Fruit fly (Drosophila melanogaster) whole organism, embryonic: ENCODE results near the gene CG6830.

Experiments
- Atf6 ChIP-seq: fragments of 200-800 bp; sonication (Bioruptor generic); IDR thresholded peaks from 2 replicates; pipeline ENCODE4 v1.3.6; 2022; ENCODE audit warnings: missing biosample characterization, missing genetic modification characterization
- CG10274 ChIP-seq: fragments of 200-800 bp; sonication (Bioruptor generic); optimal IDR thresholded peaks from 3 replicates; lab custom pipeline; 2017; ENCODE audit warnings: missing biosample characterization, mild to moderate bottlenecking, missing genetic modification characterization
- CG11504 ChIP-seq: fragments of 200-800 bp; sonication (Bioruptor generic); optimal IDR thresholded peaks from 3 replicates; lab custom pipeline; 2019; ENCODE audit warnings: missing biosample characterization, mild to moderate bottlenecking, missing genetic modification characterization, moderate library complexity
- CG12219 ChIP-seq: fragments of 200-800 bp; sonication (Bioruptor generic); optimal IDR thresholded peaks from 3 replicates; lab custom pipeline; 2018; ENCODE audit warnings: missing biosample characterization, mild to moderate bottlenecking, missing genetic modification characterization
- CG13296 ChIP-seq: fragments of 200-800 bp; sonication (Bioruptor generic); optimal IDR thresholded peaks from 3 replicates; lab custom pipeline; 2018; ENCODE audit warnings: missing biosample characterization, mild to moderate bottlenecking, missing genetic modification characterization
- CG14667 ChIP-seq: fragments of 200-800 bp; sonication (Bioruptor generic); IDR thresholded peaks from 2 replicates; pipeline ENCODE4 v1.3.6; 2022; ENCODE audit warnings: missing biosample characterization, missing genetic modification characterization
- CG2120 ChIP-seq: fragments of 200-800 bp; sonication (Bioruptor generic); optimal IDR thresholded peaks from 3 replicates; lab custom pipeline; 2016; ENCODE audit warnings: missing biosample characterization, missing genetic modification characterization
- CG30403 ChIP-seq: fragments of 200-800 bp; sonication (Bioruptor generic); optimal IDR thresholded peaks from 3 replicates; lab custom pipeline; 2016; ENCODE audit warnings: missing biosample characterization, missing genetic modification characterization
- CG3065 ChIP-seq: fragments of 200-800 bp; sonication (Bioruptor generic); optimal IDR thresholded peaks from 2 replicates; lab custom pipeline; 2016; ENCODE audit warnings: missing biosample characterization, missing genetic modification characterization
- CG5245 ChIP-seq: fragments of 200-800 bp; sonication (Bioruptor generic); optimal IDR thresholded peaks from 3 replicates; lab custom pipeline; 2016; ENCODE audit warnings: missing biosample characterization, missing genetic modification characterization
- CG6254 ChIP-seq: fragments of 200-800 bp; sonication (Bioruptor generic); optimal IDR thresholded peaks from 3 replicates; lab custom pipeline; 2017; ENCODE audit warnings: mild to moderate bottlenecking, missing biosample characterization, missing genetic modification reagents, missing genetic modification characterization
- CG6689 ChIP-seq: fragments of 200-800 bp; sonication (Bioruptor generic); IDR thresholded peaks from 2 replicates; pipeline ENCODE4 v1.3.6; 2022; ENCODE audit warnings: missing biosample characterization, missing genetic modification characterization
- CG7745 ChIP-seq: fragments of 200-800 bp; sonication (Bioruptor generic); optimal IDR thresholded peaks from 2 replicates; lab custom pipeline; 2018; ENCODE audit warnings: missing biosample characterization, mild to moderate bottlenecking, missing genetic modification characterization, moderate library complexity
- CG7839 ChIP-seq: fragments of 200-800 bp; sonication (Bioruptor generic); optimal IDR thresholded peaks from 3 replicates; lab custom pipeline; 2018; ENCODE audit warnings: missing biosample characterization, mild to moderate bottlenecking, missing genetic modification characterization, moderate library complexity
- CG8388 ChIP-seq: fragments of 200-800 bp; sonication (Bioruptor generic); optimal IDR thresholded peaks from 2 replicates; lab custom pipeline; 2019; ENCODE audit warnings: missing biosample characterization, mild to moderate bottlenecking, missing genetic modification characterization, moderate library complexity
- CG9609 ChIP-seq: fragments of 200-800 bp; sonication (Bioruptor generic); optimal IDR thresholded peaks from 3 replicates; lab custom pipeline; 2016; ENCODE audit warnings: missing biosample characterization, missing genetic modification characterization
- CG9932 ChIP-seq: fragments of 200-800 bp; sonication (Bioruptor generic); IDR thresholded peaks from 2 replicates; pipeline ENCODE4 v1.3.6; 2022; ENCODE audit warnings: missing biosample characterization, missing genetic modification characterization
- CrebB ChIP-seq: fragments of 200-800 bp; sonication (Bioruptor generic); optimal IDR thresholded peaks from 3 replicates; lab custom pipeline; 2018; ENCODE audit warnings: missing biosample characterization, mild to moderate bottlenecking, missing genetic modification characterization
- Doc3 ChIP-seq: fragments of 200-800 bp; sonication (Bioruptor generic); IDR thresholded peaks from 3 replicates; pipeline ENCODE4 v1.3.6; 2022; ENCODE audit warnings: missing biosample characterization, missing genetic modification characterization; ENCODE audit not compliant: partially characterized antibody
- Dp ChIP-seq: fragments of 200-800 bp; sonication (Bioruptor generic); optimal IDR thresholded peaks from 2 replicates; lab custom pipeline; 2018; ENCODE audit warnings: missing biosample characterization, mild to moderate bottlenecking, missing genetic modification characterization, moderate library complexity
- Ets65A ChIP-seq: fragments of 200-800 bp; sonication (Bioruptor generic); peaks from one replicate; lab custom pipeline; 2016; ENCODE audit warnings: missing biosample characterization, missing genetic modification characterization
- Ets97D ChIP-seq: fragments of 200-800 bp; sonication (Bioruptor generic); optimal IDR thresholded peaks from 3 replicates; lab custom pipeline; 2016; ENCODE audit warnings: missing biosample characterization, missing genetic modification characterization
- Gug ChIP-seq: fragments of 200-800 bp; sonication (Bioruptor generic); IDR thresholded peaks from 4 replicates; pipeline ENCODE4 v1.3.6; 2022; ENCODE audit warnings: missing biosample characterization, missing genetic modification characterization
- Hsf ChIP-seq: fragments of 200-800 bp; sonication (Bioruptor generic); optimal IDR thresholded peaks from 3 replicates; lab custom pipeline; 2016; ENCODE audit warnings: missing biosample characterization, missing genetic modification characterization
- MBD-R2 ChIP-seq: fragments of 200-800 bp; sonication (Bioruptor generic); IDR thresholded peaks from 2 replicates; pipeline ENCODE4 v1.3.6; 2022; ENCODE audit warnings: missing biosample characterization, missing genetic modification characterization
- Sry-δ ChIP-seq: fragments of 200-800 bp; sonication (Bioruptor generic); optimal IDR thresholded peaks from 2 replicates; lab custom pipeline; 2016; ENCODE audit warnings: missing biosample characterization, missing genetic modification characterization
- TFAM ChIP-seq: fragments of 200-800 bp; sonication (Bioruptor generic); optimal IDR thresholded peaks from 2 replicates; lab custom pipeline; 2017; ENCODE audit warnings: missing biosample characterization, missing genetic modification characterization, inconsistent platforms
- Usf ChIP-seq: fragments of 200-800 bp; sonication (Bioruptor generic); optimal IDR thresholded peaks from 2 replicates; lab custom pipeline; 2017; ENCODE audit warnings: missing genotype, missing biosample characterization, missing genetic modification characterization
- Vsx1 ChIP-seq: fragments of 200-800 bp; sonication (Bioruptor generic); optimal IDR thresholded peaks from 2 replicates; lab custom pipeline; 2017; ENCODE audit warnings: missing biosample characterization, mild to moderate bottlenecking, missing genetic modification characterization, missing genetic modification reagents
- Xbp1 ChIP-seq: fragments of 200-800 bp; sonication (Bioruptor generic); optimal IDR thresholded peaks from 3 replicates; lab custom pipeline; 2016; ENCODE audit warnings: missing biosample characterization, mild to moderate bottlenecking, missing genetic modification characterization
- btn ChIP-seq: fragments of 200-800 bp; sonication (Bioruptor generic); optimal IDR thresholded peaks from 2 replicates; lab custom pipeline; 2016; ENCODE audit warnings: missing biosample characterization, missing genetic modification characterization
- cad ChIP-seq: fragments of >200 bp; optimal IDR thresholded peaks from 2 replicates; lab custom pipeline; 2017; ENCODE audit warnings: missing biosample characterization, missing genetic modification characterization
- dan ChIP-seq: fragments of 200-800 bp; sonication (Bioruptor generic); IDR thresholded peaks from 2 replicates; pipeline ENCODE4 v1.3.6; 2022; ENCODE audit warnings: missing biosample characterization, missing genetic modification characterization
- danr ChIP-seq: fragments of 200-800 bp; sonication (Bioruptor generic); IDR thresholded peaks from 2 replicates; pipeline ENCODE4 v1.3.6; 2022; ENCODE audit warnings: missing biosample characterization, missing genetic modification characterization
- dati ChIP-seq: fragments of 200-800 bp; sonication (Bioruptor generic); IDR thresholded peaks from 2 replicates; pipeline ENCODE4 v1.3.6; 2022; ENCODE audit warnings: missing biosample characterization, missing genetic modification characterization
- dm ChIP-seq: fragments of 200-800 bp; sonication (Bioruptor generic); optimal IDR thresholded peaks from 3 replicates; lab custom pipeline; 2016; ENCODE audit warnings: missing biosample characterization, missing genetic modification characterization
- ems ChIP-seq: fragments of 200-800 bp; sonication (Bioruptor generic); optimal IDR thresholded peaks from 3 replicates; lab custom pipeline; 2016; ENCODE audit warnings: missing biosample characterization, missing genetic modification characterization
- en ChIP-seq: fragments of 200-800 bp; sonication (Bioruptor generic); optimal IDR thresholded peaks from 2 replicates; lab custom pipeline; 2016; ENCODE audit warnings: missing biosample characterization, missing genetic modification characterization
- ewg ChIP-seq: fragments of 200-800 bp; sonication (Bioruptor generic); optimal IDR thresholded peaks from 3 replicates; lab custom pipeline; 2017; ENCODE audit warnings: mild to moderate bottlenecking, missing biosample characterization, missing genetic modification reagents, missing genetic modification characterization
- eyg ChIP-seq: fragments of 200-800 bp; sonication (Bioruptor generic); optimal IDR thresholded peaks from 3 replicates; lab custom pipeline; 2016; ENCODE audit warnings: missing biosample characterization, missing genetic modification characterization
- gcm ChIP-seq: fragments of 200-800 bp; sonication (Bioruptor generic); optimal IDR thresholded peaks from 2 replicates; lab custom pipeline; 2019; ENCODE audit warnings: missing biosample characterization, mild to moderate bottlenecking, missing genetic modification characterization, moderate library complexity
- gsb ChIP-seq: fragments of 200-800 bp; sonication (Bioruptor generic); IDR thresholded peaks from 2 replicates; pipeline ENCODE4 v1.3.6; 2022; ENCODE audit warnings: missing biosample characterization, missing genetic modification characterization
- mirr ChIP-seq: fragments of 200-800 bp; sonication (Bioruptor generic); optimal IDR thresholded peaks from 3 replicates; lab custom pipeline; 2018; ENCODE audit warnings: missing biosample characterization, mild to moderate bottlenecking, missing genetic modification characterization
- mld ChIP-seq: fragments of 200-800 bp; sonication (Bioruptor generic); IDR thresholded peaks from 3 replicates; pipeline ENCODE4 v1.3.6; 2022; ENCODE audit warnings: missing biosample characterization, missing genetic modification characterization; ENCODE audit not compliant: partially characterized antibody
- row ChIP-seq: fragments of 200-800 bp; sonication (Bioruptor generic); IDR thresholded peaks from 3 replicates; pipeline ENCODE4 v1.3.6; 2022; ENCODE audit warnings: missing biosample characterization, missing genetic modification characterization
- sc ChIP-seq, 3 experiments: fragments of >200 bp in 2 of 3; fragments of 200-800 bp in 1 of 3; sonication (Bioruptor generic) in 1 of 3; optimal IDR thresholded peaks; 2 replicates in 2 of 3; 3 replicates in 1 of 3; lab custom pipeline; 2017; ENCODE audit warnings: mild to moderate bottlenecking in 1 of 3, missing biosample characterization in 1 of 3, missing genetic modification characterization in 1 of 3, missing genetic modification reagents in 1 of 3
- sens ChIP-seq: fragments of 200-800 bp; sonication (Bioruptor generic); peaks from one replicate; lab custom pipeline; 2016; ENCODE audit warnings: missing biosample characterization, missing genetic modification characterization
- tll ChIP-seq, 2 experiments: fragments of 200-800 bp in 1 of 2; fragments of >200 bp in 1 of 2; sonication (Bioruptor generic) in 1 of 2; optimal IDR thresholded peaks; 2 replicates each; lab custom pipeline; 2017 to 2019; ENCODE audit warnings: missing biosample characterization in 2 of 2, missing genetic modification characterization in 2 of 2, mild to moderate bottlenecking in 1 of 2, moderate library complexity in 1 of 2
- trem ChIP-seq: fragments of 200-800 bp; optimal IDR thresholded peaks from 3 replicates; lab custom pipeline; 2019; ENCODE audit warnings: missing biosample characterization, mild to moderate bottlenecking, missing genetic modification characterization, moderate library complexity
- wek ChIP-seq: fragments of 200-800 bp; sonication (Bioruptor generic); optimal IDR thresholded peaks from 3 replicates; lab custom pipeline; 2018; ENCODE audit warnings: missing biosample characterization, mild to moderate bottlenecking, missing genetic modification characterization, moderate library complexity

The CG6830 gene

DNA sequence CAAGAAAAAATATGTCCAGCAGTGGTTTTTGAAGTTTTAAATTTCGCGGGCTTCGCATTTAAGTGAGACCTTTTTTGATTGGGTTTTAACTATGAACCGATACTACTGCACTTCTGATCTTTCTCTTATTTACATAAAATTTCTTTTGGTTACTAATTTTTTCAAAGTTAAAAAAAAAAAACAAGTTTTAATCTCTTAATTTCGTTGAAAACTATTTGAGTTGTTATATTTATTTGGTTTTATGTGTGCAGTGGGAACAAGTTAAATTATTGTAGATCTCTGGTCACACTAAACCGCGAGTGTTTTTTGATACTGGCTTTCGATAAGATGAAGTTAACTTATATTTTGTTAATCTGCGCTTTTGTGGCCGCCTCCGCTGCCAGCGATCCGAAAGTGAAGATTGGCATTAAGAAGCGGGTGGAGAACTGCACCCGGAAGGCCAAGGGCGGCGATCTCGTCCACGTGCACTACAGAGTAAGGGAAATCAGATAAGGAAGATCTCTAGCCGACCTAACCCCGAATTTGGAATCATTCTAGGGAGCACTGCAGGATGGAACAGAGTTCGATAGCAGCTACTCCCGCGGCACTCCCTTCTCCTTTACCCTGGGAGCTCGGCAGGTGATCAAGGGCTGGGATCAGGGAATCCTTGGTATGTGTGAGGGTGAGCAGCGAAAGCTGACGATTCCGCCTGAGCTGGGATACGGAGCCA lies 10.0 kb downstream of the CG6830 start, which contains the start of gene CG14715 (continued):
- TF ChIP-seq danr (GFP tag; lab: Robert Waterston, UW) (no peak), dan (no peak), trem (peak; percentile 65), CG11504 (tag; lab: Kevin White, UChicago) (peak; percentile 74), mld (GFP tag; lab: Robert Waterston, UW) (no peak), CG3065 (GFP tag; lab: Kevin White, UChicago) (no peak), CG5245 (no peak), tll (GFP tag; optimal IDR thresholded peaks at IDR 0.05; lab: Kevin White, UChicago) (peak in 1 of 2 experiments; percentile 10), CG12219 (no peak), ewg (GFP tag; lab: Kevin White, UChicago) (no peak), Gug (GFP tag; lab: Robert Waterston, UW) (peak; percentile 53; the same call in 1 of the 4 replicates), CrebB (no peak), CG9932 (peak; percentile 40; the same call in 1 of the 2 replicates), CG6254 (GFP tag; lab: Kevin White, UChicago) (no peak), CG6689 (peak; percentile 70), sens (GFP tag; lab: Kevin White, UChicago) (peak; percentile 87), CG7839 (tag; lab: Kevin White, UChicago) (peak; percentile 48), mirr (GFP tag; lab: Kevin White, UChicago) (no peak), Doc3 (GFP tag; lab: Robert Waterston, UW) (no peak), Vsx1 (GFP tag; lab: Kevin White, UChicago) (no peak), CG13296 (no peak), dm (GFP tag; lab: Kevin White, UChicago) (peak; percentile 62), CG14667 (GFP tag; lab: Robert Waterston, UW) (0 out of 2 replicates have a peak, but pooled peaks have one; percentile 7), row (GFP tag; lab: Robert Waterston, UW) (peak; percentile 82), Usf (GFP tag; lab: Kevin White, UChicago) (no peak), CG2120 (GFP tag; lab: Kevin White, UChicago) (peak; percentile 67), en (GFP tag; lab: Kevin White, UChicago) (no peak), Sry-δ (GFP tag; lab: Kevin White, UChicago) (peak; percentile 63), Ets97D (GFP tag; lab: Kevin White, UChicago) (peak; percentile 53), wek (GFP tag; lab: Kevin White, UChicago) (no peak), btn (no peak), Dp (GFP tag; lab: Kevin White, UChicago) (peak; percentile 89), sc (optimal IDR thresholded peaks at IDR 0.05; lab: Kevin White, UChicago) (no peak), sc (GFP tag; optimal IDR thresholded peaks at IDR 0.05; lab: Kevin White, UChicago) (no peak), Xbp1 (GFP tag; lab: Kevin White, UChicago) (peak; percentile 67), Hsf (peak; percentile 59), Atf6 (GFP tag; lab: Robert Waterston, UW) (peak; percentile 34; the same call in 1 of the 2 replicates), MBD-R2 (GFP tag; lab: Robert Waterston, UW) (peak; percentile 67), CG10274 (no peak), eyg (GFP tag; lab: Kevin White, UChicago) (no peak), ems (GFP tag; lab: Kevin White, UChicago) (no peak), TFAM (GFP tag; lab: Kevin White, UChicago) (no peak), CG7745 (no peak), CG30403 (GFP tag; lab: Kevin White, UChicago) (peak; percentile 72), Ets65A (peak; percentile 85), cad (GFP tag; lab: Kevin White, UChicago) (no peak), CG8388 (GFP tag; lab: Kevin White, UChicago) (peak; percentile 34), gcm (peak; percentile 23), gsb (GFP tag; lab: Robert Waterston, UW) (no peak), CG9609 (GFP tag; lab: Kevin White, UChicago) (peak; percentile 34), dati (GFP tag; lab: Robert Waterston, UW) (no peak)
